Fruit fly (Drosophila melanogaster) whole organism: Measurements from ENCODE around the gene Fer3HCH.

Source experiments
- CG8478 ChIP-seq: fragments of >200 bp; optimal IDR thresholded peaks from 2 replicates; lab custom pipeline; 2018; ENCODE audit warnings: inconsistent platforms
- Dll ChIP-seq: fragments of >200 bp; optimal IDR thresholded peaks from 2 replicates; lab custom pipeline; 2017
- EcR ChIP-seq, 2 experiments: fragments of >200 bp; optimal IDR thresholded peaks; 2 replicates each; lab custom pipeline; 2017; ENCODE audit warnings: missing biosample characterization in 2 of 2, missing genetic modification characterization in 2 of 2, missing genetic modification reagents in 2 of 2
- pan ChIP-seq: fragments of >200 bp; optimal IDR thresholded peaks from 2 replicates; lab custom pipeline; 2017
- psq ChIP-seq: fragments of >200 bp; optimal IDR thresholded peaks from 2 replicates; lab custom pipeline; 2017
- usp ChIP-seq: fragments of >200 bp; optimal IDR thresholded peaks from 2 replicates; lab custom pipeline; 2017; ENCODE audit warnings: missing biosample characterization, missing genetic modification characterization, mixed read lengths

The Fer3HCH gene

DNA sequence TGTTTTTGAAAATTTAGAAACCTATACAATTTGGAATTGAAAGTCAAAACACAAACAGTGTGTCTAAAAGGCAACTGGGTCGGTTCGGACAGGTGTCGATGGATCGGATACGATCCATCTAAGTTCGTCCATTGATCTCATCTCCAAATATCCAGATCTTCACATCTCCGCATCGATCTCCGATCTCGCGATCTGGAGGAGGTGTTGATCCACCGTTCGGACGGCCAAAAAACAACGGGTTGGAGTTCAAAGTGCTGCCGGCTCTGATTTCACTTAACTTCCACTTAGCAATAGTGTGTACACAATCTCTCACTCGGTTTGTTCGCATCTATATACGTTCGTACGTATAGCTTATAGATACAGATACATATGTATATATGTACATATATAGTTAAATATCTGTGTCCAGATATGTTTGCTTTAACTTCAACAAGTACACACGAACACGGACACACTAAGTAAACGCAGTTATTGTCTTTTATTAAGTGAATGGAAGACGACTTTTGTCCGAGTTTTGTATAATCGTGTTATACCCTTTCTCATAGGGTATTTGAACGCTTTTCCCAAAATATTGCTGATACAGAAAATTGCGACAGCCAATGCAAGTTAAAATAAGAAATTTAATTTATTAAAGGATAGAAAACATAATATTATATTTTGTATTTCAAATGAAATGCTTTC lies at the start of gene Fer3HCH:
Gene Fer3HCH, minus strand, starts transcription at position 51 of the 681 bp plus-strand sequence.
- TF ChIP-seq CG8478 (lab: Kevin White, UChicago) = no peak
- TF ChIP-seq EcR (GFP tag; optimal IDR thresholded peaks at IDR 0.05; lab: Kevin White, UChicago) = no peak
- TF ChIP-seq psq (lab: Kevin White, UChicago) = no peak
- TF ChIP-seq usp = no peak
- no peak for TF ChIP-seq Dll (lab: Kevin White, UChicago)
- TF ChIP-seq pan (lab: Kevin White, UChicago) = no peak

DNA sequence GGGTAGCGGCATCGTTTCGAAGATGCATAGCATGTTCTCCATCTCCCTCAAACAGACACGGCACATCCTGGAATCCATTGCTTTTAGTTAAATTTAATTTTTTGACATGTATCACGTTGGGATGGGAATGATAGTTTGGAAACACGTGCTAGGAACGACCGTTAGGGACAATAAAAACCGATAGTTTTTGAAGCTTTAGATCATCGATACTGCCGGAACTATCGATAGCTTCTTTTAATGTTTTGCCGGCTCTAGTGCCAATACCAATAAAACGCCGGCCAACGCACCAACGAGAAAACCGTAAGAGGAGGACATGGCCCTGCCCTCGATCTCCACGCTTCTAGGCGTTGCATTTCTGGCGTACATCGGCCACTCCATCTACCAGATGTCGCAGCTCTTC lies 46.8 kb upstream of the Fer3HCH start, which contains the start of the genes CG4318 and CG4332:
Gene CG4318, minus strand, starts transcription at position 142 of the 400 bp plus-strand sequence.
Gene CG4332, plus strand, starts transcription at position 256 of the 400 bp plus-strand sequence.
- no peak for TF ChIP-seq EcR (GFP tag; optimal IDR thresholded peaks at IDR 0.05; lab: Kevin White, UChicago)
- TF ChIP-seq usp = no peak
- no peak for TF ChIP-seq CG8478 (lab: Kevin White, UChicago)
- no peak for TF ChIP-seq pan (lab: Kevin White, UChicago)
- TF ChIP-seq Dll (lab: Kevin White, UChicago) = no peak
- no peak for TF ChIP-seq psq (lab: Kevin White, UChicago)

DNA sequence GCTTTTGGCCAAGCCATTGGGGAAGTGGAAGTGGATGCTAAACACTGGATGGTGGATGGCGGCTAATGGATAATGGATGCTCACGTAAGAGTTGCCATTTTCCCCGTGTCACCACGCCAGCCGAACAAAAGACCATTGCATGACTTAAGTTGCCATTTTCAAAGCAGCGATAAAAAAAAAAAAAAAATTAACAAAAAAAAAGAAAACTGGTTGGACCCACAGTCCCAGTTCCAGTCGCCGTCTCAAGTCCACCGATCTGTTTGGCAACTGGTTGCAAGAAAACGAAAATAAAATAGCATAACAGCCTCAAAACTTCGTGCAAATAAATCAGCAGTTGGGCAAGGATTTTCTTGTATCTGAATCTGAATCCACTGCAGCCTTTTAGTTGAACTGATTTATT lies 41.1 kb upstream of the Fer3HCH start:
- TF ChIP-seq CG8478 (lab: Kevin White, UChicago) (no peak), usp (no peak), Dll (lab: Kevin White, UChicago) (no peak)

DNA sequence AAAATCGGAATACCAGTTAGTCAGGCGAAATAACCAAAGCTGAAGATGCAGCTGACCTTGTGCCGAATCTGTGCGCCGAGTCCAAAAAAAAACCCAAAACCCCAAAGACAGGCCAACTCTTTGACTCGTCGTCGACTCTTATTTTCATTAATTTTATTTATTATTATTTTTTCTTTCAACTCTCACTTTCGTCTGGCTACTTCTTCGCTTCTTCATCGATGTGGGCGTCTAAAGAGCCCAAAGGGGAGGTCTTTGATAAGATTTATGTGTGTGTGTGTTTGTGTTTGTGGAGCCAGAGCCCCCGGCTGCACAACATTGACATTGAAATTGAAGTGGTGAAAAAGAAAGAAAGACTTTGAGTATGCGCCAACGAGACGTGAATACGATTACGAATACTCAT lies 37.9 kb upstream of the Fer3HCH start:
- TF ChIP-seq usp (no peak), pan (lab: Kevin White, UChicago) (no peak), EcR (GFP tag; optimal IDR thresholded peaks at IDR 0.05; lab: Kevin White, UChicago) (no peak), psq (lab: Kevin White, UChicago) (no peak), CG8478 (lab: Kevin White, UChicago) (no peak), Dll (lab: Kevin White, UChicago) (no peak)

DNA sequence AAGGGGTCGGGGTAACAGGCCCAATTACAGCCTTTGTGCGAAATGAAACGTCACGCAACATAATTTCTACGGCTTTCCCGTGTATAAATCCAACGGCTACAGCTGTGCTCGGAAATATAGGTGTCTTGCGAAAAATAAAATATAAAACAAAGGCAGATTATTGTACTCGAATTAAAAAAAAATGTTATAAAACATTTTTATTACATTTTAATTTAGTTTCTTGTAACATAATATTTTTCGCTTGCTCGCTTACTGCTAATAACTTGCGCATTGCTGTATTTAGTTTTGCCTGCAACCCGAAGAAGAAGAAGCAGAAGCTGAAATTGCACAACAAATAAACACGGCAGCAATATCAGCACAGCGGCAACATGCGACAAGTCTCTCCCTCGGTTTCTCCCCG lies 35.1 kb upstream of the Fer3HCH start:
- TF ChIP-seq Dll (lab: Kevin White, UChicago) (no peak), pan (lab: Kevin White, UChicago) (no peak), CG8478 (lab: Kevin White, UChicago) (no peak), psq (lab: Kevin White, UChicago) (no peak)

DNA sequence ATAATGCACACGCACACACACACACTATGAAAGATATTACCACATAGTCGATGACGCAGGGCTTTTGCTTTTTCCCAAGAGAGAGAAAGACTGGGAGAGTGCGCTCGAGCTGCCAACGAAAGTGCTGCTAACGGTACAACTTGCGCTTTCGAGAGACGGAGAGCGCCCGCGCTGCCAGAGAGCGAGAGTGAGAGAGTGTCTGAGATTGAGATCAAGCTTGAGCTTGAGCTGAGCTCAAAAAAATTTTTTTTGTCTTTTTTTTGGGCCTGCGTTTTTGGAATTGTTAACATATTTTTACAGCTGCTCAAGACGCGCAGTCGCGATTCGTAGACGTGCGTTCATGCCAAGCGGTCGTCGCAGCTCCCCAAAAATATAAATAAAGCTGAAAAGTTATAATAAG lies 30.9 kb upstream of the Fer3HCH start, which contains the start of gene CG32645:
Gene CG32645, plus strand, starts transcription at position 313 of the 400 bp plus-strand sequence.
- peak; percentile 11 for TF ChIP-seq Dll (lab: Kevin White, UChicago)
- no peak for TF ChIP-seq usp

DNA sequence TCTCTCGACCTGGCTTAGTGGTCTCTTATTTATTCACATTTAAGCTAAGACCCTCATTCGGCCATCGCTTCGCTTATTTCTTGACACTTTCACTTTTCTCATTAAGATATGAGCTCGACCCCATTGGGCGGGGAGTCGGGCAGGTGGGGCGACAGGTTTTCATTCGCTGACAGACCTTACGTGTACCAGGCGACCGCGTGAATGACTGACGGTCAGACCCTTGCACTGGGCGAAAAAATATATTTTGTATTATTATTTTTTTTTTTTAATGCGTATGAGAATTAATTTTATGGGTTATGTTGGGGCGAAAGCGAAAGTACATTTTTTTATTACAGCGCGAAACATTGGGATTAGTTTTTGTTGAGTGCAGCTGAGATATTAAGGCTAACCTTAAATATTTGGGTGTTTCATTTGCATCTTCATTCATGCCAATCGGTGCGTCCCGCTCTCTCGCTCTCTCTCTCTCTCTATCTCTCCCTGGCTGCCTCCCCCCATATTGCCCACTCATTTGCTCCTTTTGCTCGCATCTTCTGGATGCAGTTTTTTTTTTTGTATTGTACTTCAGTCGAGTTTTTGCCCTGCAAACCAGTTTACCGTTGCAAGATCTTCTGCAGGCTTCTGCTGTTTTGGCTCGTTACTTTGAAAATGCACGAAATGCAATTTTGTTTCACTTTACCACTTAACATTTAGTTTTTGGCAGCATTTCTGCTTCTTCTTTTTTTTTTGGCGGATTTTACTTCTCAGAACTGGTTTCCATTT lies 29.1 kb upstream of the Fer3HCH start:
- TF ChIP-seq usp (no peak), CG8478 (lab: Kevin White, UChicago) (no peak), EcR (GFP tag; optimal IDR thresholded peaks at IDR 0.05; lab: Kevin White, UChicago) (no peak), psq (lab: Kevin White, UChicago) (no peak), pan (lab: Kevin White, UChicago) (no peak), Dll (lab: Kevin White, UChicago) (no peak)

DNA sequence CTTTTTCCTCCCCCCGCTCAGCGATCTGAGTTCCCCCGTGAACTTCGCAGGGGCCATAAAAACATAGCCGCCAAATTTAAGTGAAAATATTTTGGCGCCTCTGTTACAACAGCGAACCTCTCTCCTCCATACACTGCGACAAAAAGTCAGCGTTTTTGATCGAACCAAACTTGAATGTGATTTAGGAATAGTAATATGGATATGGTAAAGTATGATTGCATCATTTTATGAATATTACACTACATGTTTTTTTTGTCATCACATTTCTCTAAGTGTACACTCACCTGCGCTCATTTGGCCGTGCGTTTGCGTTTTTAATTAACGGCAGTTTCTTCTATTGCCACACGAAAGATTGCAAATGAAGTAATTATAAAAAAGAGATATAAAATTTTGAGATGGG lies 27.7 kb upstream of the Fer3HCH start:
- TF ChIP-seq psq (lab: Kevin White, UChicago) = no peak

DNA sequence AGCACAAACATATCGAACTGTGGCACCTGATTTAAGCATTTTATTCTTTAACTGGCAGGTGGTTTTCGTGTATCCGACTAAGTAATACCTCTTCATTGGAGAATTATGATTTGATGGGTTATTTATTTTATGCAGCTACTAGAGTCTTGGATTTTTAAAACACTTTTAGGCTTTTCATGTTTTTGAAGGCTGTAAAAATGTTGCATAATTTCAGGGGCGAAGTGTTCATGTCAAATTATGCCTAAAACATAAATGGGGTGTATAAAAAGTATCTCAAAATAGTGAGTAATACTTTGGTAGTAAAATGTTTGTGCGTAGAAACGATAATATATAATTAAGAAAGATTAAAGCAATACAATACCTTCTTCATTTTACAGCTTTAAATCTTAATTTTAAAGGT lies 26.8 kb upstream of the Fer3HCH start:
- TF ChIP-seq CG8478 (lab: Kevin White, UChicago) = no peak
- TF ChIP-seq Dll (lab: Kevin White, UChicago) = no peak
- no peak for TF ChIP-seq pan (lab: Kevin White, UChicago)
- TF ChIP-seq usp = no peak
- TF ChIP-seq psq (lab: Kevin White, UChicago) = no peak
- TF ChIP-seq EcR (GFP tag; optimal IDR thresholded peaks at IDR 0.05; lab: Kevin White, UChicago) = no peak

DNA sequence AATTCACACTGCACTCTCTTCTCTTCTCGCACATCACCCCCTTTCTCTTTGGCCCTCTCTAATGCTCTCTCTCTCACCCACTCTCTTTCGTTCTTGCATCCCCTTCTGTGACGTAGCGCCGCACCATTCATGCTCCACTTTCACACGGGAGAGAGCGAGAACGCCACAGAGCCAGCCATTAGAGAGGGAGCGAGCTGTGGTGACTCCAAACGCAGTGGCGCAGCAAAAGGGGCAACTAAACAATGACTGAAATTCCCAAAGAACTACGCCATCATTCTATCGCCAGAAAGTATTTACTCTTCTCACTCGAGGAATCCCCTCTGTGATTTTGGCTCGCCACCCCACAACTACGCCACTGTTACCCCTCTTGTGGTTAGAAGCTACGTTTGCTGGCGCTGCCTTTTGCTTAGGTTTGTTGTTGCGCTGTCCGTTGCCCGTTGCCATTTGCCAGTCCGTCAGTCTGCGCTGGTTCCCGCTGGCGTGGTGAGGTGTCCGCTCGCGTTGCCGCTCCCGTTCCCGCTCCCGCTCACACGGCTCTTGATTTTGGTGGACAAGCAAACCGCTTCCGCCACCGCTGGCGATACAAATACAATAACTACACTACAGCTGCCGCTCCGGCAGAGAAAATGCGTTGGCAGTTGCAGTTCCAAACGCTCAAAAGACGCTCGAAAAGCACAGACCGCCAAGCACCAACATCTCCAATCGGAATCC lies 23.2 kb upstream of the Fer3HCH start:
- TF ChIP-seq Dll (lab: Kevin White, UChicago) (peak; percentile 68), psq (lab: Kevin White, UChicago) (no peak)

DNA sequence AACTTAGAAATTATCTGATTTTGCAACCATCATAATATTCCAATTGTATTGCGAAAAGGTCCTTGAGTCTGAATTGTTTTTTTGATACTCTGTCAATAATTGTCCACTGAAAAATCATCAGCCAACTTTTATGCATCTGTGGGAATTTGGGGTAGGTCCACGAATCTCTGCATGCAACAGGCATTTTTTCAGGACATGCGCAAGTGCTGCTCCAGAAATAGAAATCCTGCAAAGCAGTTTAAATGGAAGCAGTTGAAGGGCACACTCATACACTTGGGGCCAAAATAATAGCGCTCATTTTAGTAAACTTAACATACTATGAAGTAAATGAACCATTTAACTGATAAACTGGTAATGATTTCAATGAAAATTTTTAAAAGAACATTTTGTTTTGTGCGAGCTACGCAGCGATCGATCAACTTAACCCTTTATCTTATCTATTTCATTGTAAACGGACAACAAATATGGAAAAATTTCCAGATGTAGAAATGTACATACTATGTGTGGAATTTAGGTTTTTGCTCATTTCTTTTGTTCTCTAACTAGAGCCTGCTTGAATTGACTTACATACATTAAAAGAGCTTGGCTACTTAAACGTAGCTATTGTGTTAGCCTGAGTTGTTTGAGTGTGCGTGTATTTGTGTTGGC lies 22.3 kb upstream of the Fer3HCH start:
- no peak for TF ChIP-seq pan (lab: Kevin White, UChicago)
- no peak for TF ChIP-seq Dll (lab: Kevin White, UChicago)
- no peak for TF ChIP-seq CG8478 (lab: Kevin White, UChicago)
- TF ChIP-seq usp = no peak
- no peak for TF ChIP-seq psq (lab: Kevin White, UChicago)
- TF ChIP-seq EcR (GFP tag; optimal IDR thresholded peaks at IDR 0.05; lab: Kevin White, UChicago) = no peak
